Fruit fly (Drosophila melanogaster) whole organism, adult: ENCODE data around the gene CAH5.

Experiments used
- CG11617 ChIP-seq: fragments of 200-800 bp; sonication (Bioruptor generic); optimal IDR thresholded peaks from 2 replicates; lab custom pipeline; 2017; ENCODE audit warnings: mild to moderate bottlenecking, missing biosample characterization, missing genetic modification reagents, missing genetic modification characterization
- CG12768 ChIP-seq: fragments of 200-800 bp; sonication (Bioruptor generic); optimal IDR thresholded peaks from 2 replicates; lab custom pipeline; 2017; ENCODE audit warnings: missing biosample characterization, missing genetic modification characterization, mild to moderate bottlenecking, moderate library complexity, missing genetic modification reagents
- CG14711 ChIP-seq: fragments of 200-800 bp; sonication (Bioruptor generic); optimal IDR thresholded peaks from 2 replicates; lab custom pipeline; 2018; ENCODE audit warnings: missing biosample characterization, mild to moderate bottlenecking, missing genetic modification characterization, moderate library complexity
- CG1620 ChIP-seq: fragments of 200-800 bp; sonication (Bioruptor generic); optimal IDR thresholded peaks from 2 replicates; lab custom pipeline; 2016; ENCODE audit warnings: missing biosample characterization, missing genetic modification characterization
- CG33017 ChIP-seq: fragments of 200-800 bp; sonication (Bioruptor generic); optimal IDR thresholded peaks from 2 replicates; lab custom pipeline; 2018; ENCODE audit warnings: missing biosample characterization, mild to moderate bottlenecking, missing genetic modification characterization, moderate library complexity
- CG5204 ChIP-seq: fragments of 200-800 bp; sonication (Bioruptor generic); optimal IDR thresholded peaks from 2 replicates; lab custom pipeline; 2016; ENCODE audit warnings: missing biosample characterization, missing genetic modification characterization
- CG7045 ChIP-seq: fragments of 200-800 bp; sonication (Bioruptor generic); optimal IDR thresholded peaks from 2 replicates; lab custom pipeline; 2017; ENCODE audit warnings: missing biosample characterization, mild to moderate bottlenecking, missing genetic modification characterization
- CG7101 ChIP-seq: fragments of 200-800 bp; sonication (Bioruptor generic); optimal IDR thresholded peaks from 2 replicates; lab custom pipeline; 2018; ENCODE audit warnings: missing biosample characterization, mild to moderate bottlenecking, missing genetic modification characterization, moderate library complexity
- Clk ChIP-seq: fragments of 200-800 bp; sonication (Bioruptor generic); optimal IDR thresholded peaks from 2 replicates; lab custom pipeline; 2017; ENCODE audit warnings: missing biosample characterization, missing genetic modification characterization
- Crg-1 ChIP-seq: fragments of 200-800 bp; sonication (Bioruptor generic); optimal IDR thresholded peaks from 2 replicates; lab custom pipeline; 2016; ENCODE audit warnings: missing biosample characterization, missing genetic modification characterization
- Hr96 ChIP-seq: fragments of 200-800 bp; sonication (Bioruptor generic); optimal IDR thresholded peaks from 2 replicates; lab custom pipeline; 2016; ENCODE audit warnings: missing biosample characterization, missing genetic modification characterization
- Mnt ChIP-seq: fragments of 200-800 bp; sonication (Bioruptor generic); optimal IDR thresholded peaks from 2 replicates; lab custom pipeline; 2016; ENCODE audit warnings: missing biosample characterization, mild to moderate bottlenecking, missing genetic modification characterization
- bab1 ChIP-seq: fragments of 200-800 bp; sonication (Bioruptor generic); optimal IDR thresholded peaks from 3 replicates; lab custom pipeline; 2019; ENCODE audit warnings: missing biosample characterization, mild to moderate bottlenecking, missing genetic modification characterization, moderate library complexity
- cic ChIP-seq: fragments of 200-800 bp; sonication (Bioruptor generic); optimal IDR thresholded peaks from 2 replicates; lab custom pipeline; 2017; ENCODE audit warnings: missing biosample characterization, mild to moderate bottlenecking, missing genetic modification characterization, moderate library complexity
- cnc ChIP-seq, 2 experiments: fragments of >200 bp; optimal IDR thresholded peaks; 2 replicates each; lab custom pipeline; 2017
- kay ChIP-seq: fragments of 200-800 bp; sonication (Bioruptor generic); peaks from one replicate; lab custom pipeline; 2016; ENCODE audit warnings: missing biosample characterization, missing genetic modification characterization, borderline replicate concordance
- ovo ChIP-seq: fragments of 200-800 bp; sonication (Bioruptor generic); optimal IDR thresholded peaks from 2 replicates; lab custom pipeline; 2016; ENCODE audit warnings: missing biosample characterization, missing genetic modification characterization
- pad ChIP-seq: fragments of 200-800 bp; sonication (Bioruptor generic); optimal IDR thresholded peaks from 3 replicates; lab custom pipeline; 2017; ENCODE audit warnings: missing biosample characterization, missing genetic modification characterization, mild to moderate bottlenecking, moderate library complexity, missing genetic modification reagents
- tj ChIP-seq: fragments of 200-800 bp; sonication (Bioruptor generic); optimal IDR thresholded peaks from 3 replicates; lab custom pipeline; 2017; ENCODE audit warnings: missing biosample characterization, mild to moderate bottlenecking, missing genetic modification characterization, moderate library complexity
- toe ChIP-seq: fragments of 200-800 bp; sonication (Bioruptor generic); optimal IDR thresholded peaks from 2 replicates; lab custom pipeline; 2016; ENCODE audit warnings: missing biosample characterization, missing genetic modification characterization

CAH5 gene

DNA sequence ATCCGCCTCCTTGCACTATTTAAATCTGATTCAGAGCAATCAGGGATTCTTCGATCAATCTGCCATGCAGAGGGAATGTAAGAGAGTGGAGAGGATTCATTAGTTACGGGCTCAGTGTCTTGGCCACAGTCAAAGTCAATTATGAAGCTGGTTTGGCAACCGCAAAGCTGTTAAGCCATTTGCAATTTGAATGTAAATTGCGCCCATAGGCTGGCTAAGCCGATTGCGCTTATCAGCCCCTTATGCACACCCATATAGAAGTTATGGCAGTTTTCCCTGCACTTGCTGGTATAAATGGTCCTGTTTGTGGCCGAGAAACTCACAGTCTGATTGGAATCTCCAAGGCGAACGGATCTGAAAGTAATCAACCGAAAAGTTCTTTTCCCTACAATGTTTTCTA, at the start of gene CAH5:
TSS of gene CAH5 (plus strand) at position 301 of the 400 bp plus-strand sequence.
- no peak for TF ChIP-seq cic (GFP tag; lab: Kevin White, UChicago)
- no peak for TF ChIP-seq Clk (GFP tag; lab: Kevin White, UChicago)
- TF ChIP-seq CG1620, result no peak
- no peak for TF ChIP-seq Hr96 (GFP tag; lab: Kevin White, UChicago)
- TF ChIP-seq ovo (GFP tag; lab: Kevin White, UChicago), result no peak
- TF ChIP-seq bab1 (GFP tag; lab: Kevin White, UChicago), result no peak
- TF ChIP-seq tj (GFP tag; lab: Kevin White, UChicago), result no peak
- TF ChIP-seq CG11617 (GFP tag; lab: Kevin White, UChicago), result no peak
- TF ChIP-seq toe, result no peak
- TF ChIP-seq CG12768 (GFP tag; lab: Kevin White, UChicago), result no peak
- TF ChIP-seq kay (GFP tag; lab: Kevin White, UChicago), result no peak
- no peak for TF ChIP-seq Mnt (GFP tag; lab: Kevin White, UChicago)
- TF ChIP-seq pad (GFP tag; lab: Kevin White, UChicago), result no peak
- no peak for TF ChIP-seq Crg-1
- TF ChIP-seq CG7101 (tag; lab: Kevin White, UChicago), result no peak

DNA sequence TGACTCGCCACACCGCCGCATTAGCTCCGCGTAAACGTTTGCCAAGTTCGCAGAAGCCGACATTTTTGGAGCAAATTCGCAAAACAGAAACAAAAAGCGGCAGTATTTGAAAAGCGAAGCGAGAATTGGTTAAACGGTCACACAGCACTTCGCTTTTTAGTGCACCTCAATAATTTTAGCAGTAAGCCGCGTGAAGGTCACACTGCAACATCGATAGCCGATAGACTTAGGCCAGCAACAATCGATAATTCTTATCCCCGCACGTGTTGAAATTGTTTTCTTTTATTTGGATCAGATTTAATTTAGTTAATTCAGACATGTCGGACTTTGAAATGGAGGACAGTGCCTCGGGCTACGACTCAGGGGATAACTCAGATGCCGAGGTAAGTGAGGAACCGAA, 49.2 kb upstream of the CAH5 start, which contains the start of the genes Zwilch and CG1542:
TSS of gene Zwilch (minus strand) at position 150 of the 400 bp plus-strand sequence.
TSS of gene CG1542 (plus strand) at position 232 of the 400 bp plus-strand sequence.
- TF ChIP-seq CG5204 (GFP tag; lab: Kevin White, UChicago), result no peak
- TF ChIP-seq Mnt (GFP tag; lab: Kevin White, UChicago), result peak; percentile 98
- TF ChIP-seq CG14711 (tag; lab: Kevin White, UChicago), result no peak
- no peak for TF ChIP-seq CG11617 (GFP tag; lab: Kevin White, UChicago)
- no peak for TF ChIP-seq tj (GFP tag; lab: Kevin White, UChicago)
- TF ChIP-seq bab1 (GFP tag; lab: Kevin White, UChicago), result peak; percentile 35
- TF ChIP-seq CG33017, result no peak
- no peak for TF ChIP-seq CG12768 (GFP tag; lab: Kevin White, UChicago)

DNA sequence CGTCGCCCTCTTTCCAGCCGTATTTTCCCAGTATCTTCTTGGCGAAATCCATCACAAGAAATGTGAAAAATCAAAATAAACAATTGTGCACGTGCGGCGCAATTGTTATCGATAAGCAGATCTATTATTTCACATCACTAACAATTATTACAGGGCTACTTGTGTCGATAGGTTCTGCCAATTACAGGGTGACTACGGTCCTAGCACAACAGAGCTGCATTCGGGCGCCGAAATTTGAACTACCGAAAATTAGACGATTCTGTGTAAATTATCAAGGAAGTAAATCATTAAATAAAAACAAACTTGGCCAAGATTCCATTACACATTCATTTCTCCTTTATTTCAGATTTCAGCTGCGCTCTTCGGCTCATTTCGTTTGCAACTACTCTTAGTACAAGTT, 46.6 kb upstream of the CAH5 start, which contains the start of gene CG15561:
TSS of gene CG15561 (minus strand) at position 113 of the 400 bp plus-strand sequence.
- TF ChIP-seq CG5204 (GFP tag; lab: Kevin White, UChicago) (no peak), Mnt (GFP tag; lab: Kevin White, UChicago) (peak; percentile 100), CG33017 (no peak), CG12768 (GFP tag; lab: Kevin White, UChicago) (no peak), Crg-1 (peak; percentile 60), CG7101 (tag; lab: Kevin White, UChicago) (peak; percentile 46), bab1 (GFP tag; lab: Kevin White, UChicago) (peak; percentile 86), pad (GFP tag; lab: Kevin White, UChicago) (peak; percentile 39), Clk (GFP tag; lab: Kevin White, UChicago) (no peak), kay (GFP tag; lab: Kevin White, UChicago) (no peak), CG14711 (tag; lab: Kevin White, UChicago) (peak; percentile 34), CG1620 (peak; percentile 23), CG7045 (no peak), CG11617 (GFP tag; lab: Kevin White, UChicago) (no peak), tj (GFP tag; lab: Kevin White, UChicago) (peak; percentile 21), cic (GFP tag; lab: Kevin White, UChicago) (peak; percentile 28), ovo (GFP tag; lab: Kevin White, UChicago) (no peak), Hr96 (GFP tag; lab: Kevin White, UChicago) (no peak)

dm6 chr3R:31218214-31218876, 44.1 kb upstream of the CAH5 start:
- peak; percentile 7 for TF ChIP-seq CG1620
- peak; percentile 37 for TF ChIP-seq CG33017
- no peak for TF ChIP-seq kay (GFP tag; lab: Kevin White, UChicago)
- peak; percentile 56 for TF ChIP-seq CG12768 (GFP tag; lab: Kevin White, UChicago)
- no peak for TF ChIP-seq CG14711 (tag; lab: Kevin White, UChicago)
- peak; percentile 15 for TF ChIP-seq Clk (GFP tag; lab: Kevin White, UChicago)
- TF ChIP-seq tj (GFP tag; lab: Kevin White, UChicago), result peak; percentile 35
- TF ChIP-seq Crg-1, result peak; percentile 21
- TF ChIP-seq CG11617 (GFP tag; lab: Kevin White, UChicago), result peak; percentile 64
- TF ChIP-seq cic (GFP tag; lab: Kevin White, UChicago), result peak; percentile 37
- peak; percentile 0 for TF ChIP-seq CG7101 (tag; lab: Kevin White, UChicago)
- no peak for TF ChIP-seq Hr96 (GFP tag; lab: Kevin White, UChicago)
- peak; percentile 34 for TF ChIP-seq pad (GFP tag; lab: Kevin White, UChicago)
- TF ChIP-seq Mnt (GFP tag; lab: Kevin White, UChicago), result peak; percentile 71
- peak; percentile 42 for TF ChIP-seq bab1 (GFP tag; lab: Kevin White, UChicago)
- peak; percentile 49 for TF ChIP-seq ovo (GFP tag; lab: Kevin White, UChicago)
- no peak for TF ChIP-seq cnc (optimal IDR thresholded peaks at IDR 0.05; lab: Kevin White, UChicago)
- no peak for TF ChIP-seq CG5204 (GFP tag; lab: Kevin White, UChicago)
- no peak for TF ChIP-seq CG7045
- no peak for TF ChIP-seq toe
